Fruit fly (Drosophila melanogaster) whole organism, embryonic: ENCODE measurements around the gene CG12477.

Experiments used
- ATbp ChIP-seq: fragments of 200-800 bp; sonication (Bioruptor generic); optimal IDR thresholded peaks from 2 replicates; lab custom pipeline; 2017; ENCODE audit warnings: missing biosample characterization, mild to moderate bottlenecking, missing genetic modification characterization, missing genetic modification reagents
- Ada2b ChIP-seq: fragments of 200-800 bp; sonication (Bioruptor generic); IDR thresholded peaks from 2 replicates; pipeline ENCODE4 v1.3.6; 2022; ENCODE audit warnings: missing biosample characterization, missing genetic modification characterization
- Atf3 ChIP-seq: fragments of 200-800 bp; sonication (Bioruptor generic); optimal IDR thresholded peaks from 3 replicates; lab custom pipeline; 2016; ENCODE audit warnings: missing biosample characterization, missing genetic modification characterization
- Bdp1 ChIP-seq: fragments of 200-800 bp; sonication (Bioruptor generic); optimal IDR thresholded peaks from 3 replicates; lab custom pipeline; 2016; ENCODE audit warnings: missing biosample characterization, missing genetic modification characterization
- CG10274 ChIP-seq: fragments of 200-800 bp; sonication (Bioruptor generic); optimal IDR thresholded peaks from 3 replicates; lab custom pipeline; 2017; ENCODE audit warnings: missing biosample characterization, mild to moderate bottlenecking, missing genetic modification characterization
- CG11695 ChIP-seq: fragments of 200-800 bp; sonication (Bioruptor generic); IDR thresholded peaks from 3 replicates; pipeline ENCODE4 v1.3.6; 2022; ENCODE audit warnings: missing biosample characterization, missing genetic modification characterization
- CG13424 ChIP-seq: fragments of 200-800 bp; sonication (Bioruptor generic); optimal IDR thresholded peaks from 2 replicates; lab custom pipeline; 2019; ENCODE audit warnings: missing biosample characterization, mild to moderate bottlenecking, missing genetic modification characterization, moderate library complexity
- CG1602 ChIP-seq: fragments of 200-800 bp; sonication (Bioruptor generic); optimal IDR thresholded peaks from 3 replicates; lab custom pipeline; 2016; ENCODE audit warnings: missing biosample characterization, missing genetic modification characterization
- CG1603 ChIP-seq: fragments of 200-800 bp; sonication (Bioruptor generic); optimal IDR thresholded peaks from 2 replicates; lab custom pipeline; 2019; ENCODE audit warnings: missing biosample characterization, mild to moderate bottlenecking, missing genetic modification characterization, moderate library complexity
- CG17328 ChIP-seq: fragments of 200-800 bp; sonication (Bioruptor generic); IDR thresholded peaks from 2 replicates; pipeline ENCODE4 v1.3.6; 2022; ENCODE audit warnings: missing biosample characterization, missing genetic modification characterization
- CG17802 ChIP-seq: fragments of 200-800 bp; sonication (Bioruptor generic); optimal IDR thresholded peaks from 2 replicates; lab custom pipeline; 2018; ENCODE audit warnings: missing biosample characterization, mild to moderate bottlenecking, missing genetic modification characterization, moderate library complexity
- CG18599 ChIP-seq: fragments of 200-800 bp; sonication (Bioruptor generic); optimal IDR thresholded peaks from 3 replicates; lab custom pipeline; 2017; ENCODE audit warnings: missing biosample characterization, missing genetic modification characterization, mild to moderate bottlenecking, moderate library complexity, missing genetic modification reagents
- CG2889 ChIP-seq: fragments of 200-800 bp; sonication (Bioruptor generic); IDR thresholded peaks from 3 replicates; pipeline ENCODE4 v1.3.6; 2022; ENCODE audit warnings: missing biosample characterization, missing genetic modification characterization
- CG30431 ChIP-seq: fragments of 200-800 bp; sonication (Bioruptor generic); optimal IDR thresholded peaks from 2 replicates; lab custom pipeline; 2017; ENCODE audit warnings: missing biosample characterization, missing genetic modification characterization
- CG33557 ChIP-seq: fragments of 200-800 bp; sonication (Bioruptor generic); optimal IDR thresholded peaks from 2 replicates; lab custom pipeline; 2019; ENCODE audit warnings: missing biosample characterization, mild to moderate bottlenecking, missing genetic modification characterization, moderate library complexity
- CG34224 ChIP-seq: fragments of 200-800 bp; sonication (Bioruptor generic); IDR thresholded peaks from 3 replicates; pipeline ENCODE4 v1.3.6; 2022; ENCODE audit warnings: missing biosample characterization, missing genetic modification characterization; ENCODE audit not compliant: partially characterized antibody
- CG4730 ChIP-seq: fragments of 200-800 bp; sonication (Bioruptor generic); IDR thresholded peaks from 2 replicates; pipeline ENCODE4 v1.3.6; 2022; ENCODE audit warnings: missing biosample characterization, missing genetic modification characterization
- CG5953 ChIP-seq: fragments of 200-800 bp; sonication (Bioruptor generic); IDR thresholded peaks from 2 replicates; pipeline ENCODE4 v1.3.6; 2022; ENCODE audit warnings: missing biosample characterization, missing genetic modification characterization
- CG6854 ChIP-seq: fragments of 200-800 bp; sonication (Bioruptor generic); optimal IDR thresholded peaks from 3 replicates; lab custom pipeline; 2017; ENCODE audit warnings: missing biosample characterization, mild to moderate bottlenecking, missing genetic modification characterization
- CG7928 ChIP-seq: fragments of 200-800 bp; sonication (Bioruptor generic); optimal IDR thresholded peaks from 2 replicates; lab custom pipeline; 2017; ENCODE audit warnings: missing biosample characterization, mild to moderate bottlenecking, missing genetic modification characterization
- CG8478 ChIP-seq: fragments of >200 bp; optimal IDR thresholded peaks from 2 replicates; lab custom pipeline; 2018
- CG8944 ChIP-seq: fragments of 200-800 bp; sonication (Bioruptor generic); optimal IDR thresholded peaks from 3 replicates; lab custom pipeline; 2016; ENCODE audit warnings: missing biosample characterization, missing genetic modification characterization
- CG9437 ChIP-seq: fragments of 200-800 bp; sonication (Bioruptor generic); optimal IDR thresholded peaks from 2 replicates; lab custom pipeline; 2018; ENCODE audit warnings: missing biosample characterization, mild to moderate bottlenecking, missing genetic modification characterization
- CG9817 ChIP-seq: fragments of 200-800 bp; sonication (Bioruptor generic); optimal IDR thresholded peaks from 2 replicates; lab custom pipeline; 2018; ENCODE audit warnings: missing biosample characterization, mild to moderate bottlenecking, missing genetic modification characterization, moderate library complexity
- CHES-1-like ChIP-seq: fragments of 200-800 bp; sonication (Bioruptor generic); optimal IDR thresholded peaks from 2 replicates; lab custom pipeline; 2016; ENCODE audit warnings: missing biosample characterization, missing genetic modification characterization
- E2f1 ChIP-seq: fragments of 200-800 bp; sonication (Bioruptor generic); IDR thresholded peaks from 2 replicates; pipeline ENCODE4 v1.3.6; 2022; ENCODE audit warnings: missing biosample characterization, missing genetic modification characterization
- HLH3B ChIP-seq: fragments of 200-800 bp; sonication (Bioruptor generic); IDR thresholded peaks from 2 replicates; pipeline ENCODE4 v1.3.6; 2022; ENCODE audit warnings: missing biosample characterization, missing genetic modification characterization
- Hmr ChIP-seq: fragments of 200-800 bp; sonication (Bioruptor generic); optimal IDR thresholded peaks from 3 replicates; lab custom pipeline; 2017; ENCODE audit warnings: mild to moderate bottlenecking, missing biosample characterization, missing genetic modification reagents, missing genetic modification characterization
- Hr39 ChIP-seq: fragments of >200 bp; optimal IDR thresholded peaks from 2 replicates; lab custom pipeline; 2017
- MBD-R2 ChIP-seq: fragments of 200-800 bp; sonication (Bioruptor generic); IDR thresholded peaks from 2 replicates; pipeline ENCODE4 v1.3.6; 2022; ENCODE audit warnings: missing biosample characterization, missing genetic modification characterization
- Mad ChIP-seq: fragments of 200-800 bp; sonication (Bioruptor generic); optimal IDR thresholded peaks from 2 replicates; lab custom pipeline; 2016; ENCODE audit warnings: missing biosample characterization, missing genetic modification characterization
- NC2β ChIP-seq: fragments of 200-800 bp; sonication (Bioruptor generic); optimal IDR thresholded peaks from 2 replicates; lab custom pipeline; 2016; ENCODE audit warnings: missing biosample characterization, missing genetic modification characterization
- NK7.1 ChIP-seq: fragments of 200-800 bp; sonication (Bioruptor generic); optimal IDR thresholded peaks from 3 replicates; lab custom pipeline; 2016; ENCODE audit warnings: missing biosample characterization, missing genetic modification characterization
- Nf-YA ChIP-seq: fragments of 200-800 bp; sonication (Bioruptor generic); IDR thresholded peaks from 2 replicates; pipeline ENCODE4 v1.3.6; 2022; ENCODE audit warnings: missing biosample characterization, missing genetic modification characterization
- Rfx ChIP-seq: fragments of 200-800 bp; sonication (Bioruptor generic); IDR thresholded peaks from 2 replicates; pipeline ENCODE4 v1.3.6; 2022; ENCODE audit warnings: missing biosample characterization, missing genetic modification characterization
- Sox100B ChIP-seq: fragments of 200-800 bp; sonication (Bioruptor generic); optimal IDR thresholded peaks from 3 replicates; lab custom pipeline; 2018; ENCODE audit warnings: missing biosample characterization, mild to moderate bottlenecking, missing genetic modification characterization
- ara ChIP-seq: fragments of 200-800 bp; sonication (Bioruptor generic); IDR thresholded peaks from 2 replicates; pipeline ENCODE4 v1.3.6; 2022; ENCODE audit warnings: missing biosample characterization, missing genetic modification characterization
- cg ChIP-seq: fragments of 200-800 bp; sonication (Bioruptor generic); optimal IDR thresholded peaks from 3 replicates; lab custom pipeline; 2019; ENCODE audit warnings: missing biosample characterization, mild to moderate bottlenecking, missing genetic modification characterization, moderate library complexity
- chm ChIP-seq: fragments of 200-800 bp; sonication (Bioruptor generic); IDR thresholded peaks from 2 replicates; pipeline ENCODE4 v1.3.6; 2022; ENCODE audit warnings: missing biosample characterization, missing genetic modification characterization
- dpn ChIP-seq, 2 experiments: fragments of 200-800 bp; sonication (Bioruptor generic); optimal IDR thresholded peaks; 3 replicates each; lab custom pipeline; 2016; ENCODE audit warnings: missing biosample characterization in 2 of 2, missing genetic modification characterization in 2 of 2
- exex ChIP-seq: fragments of 200-800 bp; sonication (Bioruptor generic); optimal IDR thresholded peaks from 4 replicates; lab custom pipeline; 2018; ENCODE audit warnings: missing biosample characterization, mild to moderate bottlenecking, missing genetic modification characterization, moderate library complexity
- gcm ChIP-seq: fragments of 200-800 bp; sonication (Bioruptor generic); optimal IDR thresholded peaks from 2 replicates; lab custom pipeline; 2019; ENCODE audit warnings: missing biosample characterization, mild to moderate bottlenecking, missing genetic modification characterization, moderate library complexity
- maf-S ChIP-seq: fragments of 200-800 bp; sonication (Bioruptor generic); optimal IDR thresholded peaks from 2 replicates; lab custom pipeline; 2016; ENCODE audit warnings: missing biosample characterization, missing genetic modification characterization
- pan ChIP-seq, 4 experiments: fragments of >200 bp in 3 of 4; fragments of 200-800 bp in 1 of 4; sonication (Bioruptor generic) in 1 of 4; optimal IDR thresholded peaks in 3 of 4; IDR thresholded peaks in 1 of 4; 2 replicates each; pipeline versions ENCODE4 v1.3.6 to Lab custom; 2017 to 2022; ENCODE audit warnings: missing biosample characterization in 2 of 4, missing genetic modification characterization in 2 of 4, mixed read lengths in 1 of 4
- pfk ChIP-seq: fragments of 200-800 bp; sonication (Bioruptor generic); optimal IDR thresholded peaks from 2 replicates; lab custom pipeline; 2018; ENCODE audit warnings: missing biosample characterization, mild to moderate bottlenecking, missing genetic modification characterization, moderate library complexity
- repo ChIP-seq: fragments of 200-800 bp; sonication (Bioruptor generic); optimal IDR thresholded peaks from 2 replicates; lab custom pipeline; 2016; ENCODE audit warnings: missing biosample characterization, missing genetic modification characterization
- sens ChIP-seq: fragments of 200-800 bp; sonication (Bioruptor generic); peaks from one replicate; lab custom pipeline; 2016; ENCODE audit warnings: missing biosample characterization, missing genetic modification characterization
- sob ChIP-seq: fragments of 200-800 bp; sonication (Bioruptor generic); IDR thresholded peaks from 2 replicates; pipeline ENCODE4 v1.3.6; 2022; ENCODE audit warnings: missing biosample characterization, missing genetic modification characterization
- twi ChIP-seq: fragments of 200-800 bp; optimal IDR thresholded peaks from 2 replicates; lab custom pipeline; 2019; ENCODE audit warnings: missing biosample characterization, mild to moderate bottlenecking, missing genetic modification characterization, moderate library complexity
- unc-4 ChIP-seq: fragments of 200-800 bp; sonication (Bioruptor generic); IDR thresholded peaks from 2 replicates; pipeline ENCODE4 v1.3.6; 2022; ENCODE audit warnings: missing biosample characterization, missing genetic modification characterization; ENCODE audit not compliant: partially characterized antibody
- usp ChIP-seq: fragments of >200 bp; optimal IDR thresholded peaks from 2 replicates; lab custom pipeline; 2017; ENCODE audit warnings: missing biosample characterization, missing genetic modification characterization

Gene CG12477

DNA sequence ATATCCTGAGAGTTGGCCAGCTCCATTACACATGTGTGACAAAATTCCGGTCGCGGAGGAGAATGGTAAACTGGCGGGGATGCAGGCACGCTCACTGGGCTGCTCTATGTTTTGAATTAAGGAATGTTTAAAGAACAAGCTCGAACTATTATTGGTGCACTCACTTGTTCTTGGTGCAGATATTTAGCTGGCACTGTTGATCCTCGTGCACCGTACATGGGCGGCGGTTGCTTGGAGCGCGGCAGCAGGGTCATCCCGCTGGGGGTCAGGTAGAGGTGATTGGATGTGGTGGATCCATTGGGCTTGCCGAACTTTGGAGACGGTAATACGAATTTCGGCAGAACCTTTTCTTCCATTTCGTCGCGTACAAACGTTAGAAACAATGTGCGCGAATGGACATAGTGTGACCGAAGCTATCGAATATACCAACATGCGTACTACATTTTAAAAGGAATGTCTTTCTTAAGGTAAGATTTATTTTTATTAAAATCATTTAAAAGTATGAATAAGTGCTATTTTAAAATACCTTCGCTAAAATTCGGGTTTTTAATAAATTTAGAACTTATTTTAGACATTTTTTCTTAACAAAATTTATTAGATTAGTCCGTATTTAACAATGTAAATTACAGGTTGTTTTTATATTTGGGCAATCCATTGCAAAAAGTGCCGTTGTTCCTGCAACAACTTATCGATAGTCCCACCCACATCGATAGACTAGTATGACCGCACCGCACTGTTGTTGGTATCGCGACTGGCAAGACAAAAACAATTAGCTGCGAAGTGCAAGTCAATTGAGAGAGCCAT is 25.1 kb upstream of the CG12477 start, which contains the start of the genes Nufip and Atg3 (continued):
- peak; percentile 25 for TF ChIP-seq CG1602 (GFP tag; lab: Kevin White, UChicago)
- no peak for TF ChIP-seq Hr39 (lab: Kevin White, UChicago)
- peak; percentile 23 for TF ChIP-seq CG1603 (tag; lab: Kevin White, UChicago)
- TF ChIP-seq Rfx (GFP tag; lab: Robert Waterston, UW): no peak
- no peak for TF ChIP-seq Mad
- peak; percentile 54 for TF ChIP-seq MBD-R2 (GFP tag; lab: Robert Waterston, UW)
- TF ChIP-seq HLH3B (GFP tag; lab: Robert Waterston, UW): no peak
- TF ChIP-seq ATbp (GFP tag; lab: Kevin White, UChicago): no peak
- TF ChIP-seq sens (GFP tag; lab: Kevin White, UChicago): peak; percentile 71
- no peak for TF ChIP-seq NK7.1 (GFP tag; lab: Kevin White, UChicago)
- no peak for TF ChIP-seq maf-S (GFP tag; lab: Kevin White, UChicago)
- TF ChIP-seq CG8944 (GFP tag; lab: Kevin White, UChicago): no peak
- TF ChIP-seq Sox100B (GFP tag; lab: Kevin White, UChicago): no peak
- TF ChIP-seq CG5953 (GFP tag; lab: Robert Waterston, UW): no peak
- TF ChIP-seq CG13424: peak; percentile 60
- TF ChIP-seq Nf-YA (GFP tag; lab: Robert Waterston, UW): no peak
- TF ChIP-seq CG10274 (GFP tag; lab: Kevin White, UChicago): no peak
- TF ChIP-seq E2f1 (GFP tag; lab: Robert Waterston, UW): no peak
- no peak for TF ChIP-seq CG7928 (GFP tag; lab: Kevin White, UChicago)
- no peak for TF ChIP-seq CG11695
- TF ChIP-seq CG33557: no peak
- TF ChIP-seq pan (optimal IDR thresholded peaks at IDR 0.05; lab: Kevin White, UChicago): no peak
- TF ChIP-seq pan (GFP tag; optimal IDR thresholded peaks at IDR 0.05 in 1 of 2, IDR thresholded peaks at IDR 0.05 in 1 of 2): no peak
- TF ChIP-seq ara (GFP tag; lab: Robert Waterston, UW): no peak
- no peak for TF ChIP-seq CG18599
- TF ChIP-seq CG34224 (GFP tag; lab: Robert Waterston, UW): peak; percentile 67; the same call in 2 of the 3 replicates
- TF ChIP-seq CG30431: no peak
- peak; percentile 7 for TF ChIP-seq CG9817 (tag; lab: Kevin White, UChicago)
- TF ChIP-seq CG17802 (tag; lab: Kevin White, UChicago): no peak
- no peak for TF ChIP-seq pfk (GFP tag; lab: Kevin White, UChicago)
- TF ChIP-seq exex (tag; lab: Kevin White, UChicago): peak; percentile 22
- no peak for TF ChIP-seq NC2β (GFP tag; lab: Kevin White, UChicago)
- TF ChIP-seq gcm (GFP tag; lab: Kevin White, UChicago): no peak
- TF ChIP-seq chm (GFP tag; lab: Robert Waterston, UW): no peak
- no peak for TF ChIP-seq dpn (GFP tag; optimal IDR thresholded peaks at IDR 0.05; lab: Kevin White, UChicago)
- TF ChIP-seq CG2889 (GFP tag; lab: Robert Waterston, UW): no peak
- no peak for TF ChIP-seq CG17328 (GFP tag; lab: Robert Waterston, UW)
- TF ChIP-seq unc-4 (GFP tag; lab: Robert Waterston, UW): peak; percentile 80
- no peak for TF ChIP-seq CHES-1-like (GFP tag; lab: Kevin White, UChicago)
- TF ChIP-seq cg (GFP tag; lab: Kevin White, UChicago): no peak
- no peak for TF ChIP-seq usp (GFP tag; lab: Kevin White, UChicago)
- TF ChIP-seq Ada2b: no peak
- TF ChIP-seq sob (GFP tag; lab: Robert Waterston, UW): no peak
- TF ChIP-seq CG6854 (GFP tag; lab: Kevin White, UChicago): no peak
- TF ChIP-seq Bdp1 (GFP tag; lab: Kevin White, UChicago): no peak
- peak; percentile 48 for TF ChIP-seq CG9437 (GFP tag; lab: Kevin White, UChicago)
- TF ChIP-seq repo (GFP tag; lab: Kevin White, UChicago): no peak
- TF ChIP-seq Hmr: no peak
- TF ChIP-seq CG4730 (GFP tag; lab: Robert Waterston, UW): no peak
- TF ChIP-seq twi: no peak
- no peak for TF ChIP-seq CG8478 (lab: Kevin White, UChicago)
- TF ChIP-seq Atf3 (GFP tag; lab: Kevin White, UChicago): no peak
